Fruit fly (Drosophila melanogaster) whole organism, wandering third instar larva: ENCODE measurements around the gene Apoltp.

ENCODE experiments used
- Abd-B ChIP-seq: fragments of >200 bp; optimal IDR thresholded peaks from 2 replicates; lab custom pipeline; 2017; ENCODE audit warnings: missing biosample characterization, missing genetic modification characterization
- Hr78 ChIP-seq: fragments of >200 bp; optimal IDR thresholded peaks from 2 replicates; lab custom pipeline; 2017; ENCODE audit warnings: missing biosample characterization, missing genetic modification characterization
- Jra ChIP-seq: sonication (Bioruptor generic); optimal IDR thresholded peaks from 2 replicates; lab custom pipeline; 2016; ENCODE audit warnings: missing biosample characterization, missing genetic modification characterization
- Myc ChIP-seq: fragments of >200 bp; optimal IDR thresholded peaks from 2 replicates; lab custom pipeline; 2017
- psq ChIP-seq: fragments of 200-800 bp; sonication (Bioruptor generic); optimal IDR thresholded peaks from 3 replicates; lab custom pipeline; 2017; ENCODE audit warnings: missing biosample characterization, mild to moderate bottlenecking, missing genetic modification characterization, moderate library complexity

DNA sequence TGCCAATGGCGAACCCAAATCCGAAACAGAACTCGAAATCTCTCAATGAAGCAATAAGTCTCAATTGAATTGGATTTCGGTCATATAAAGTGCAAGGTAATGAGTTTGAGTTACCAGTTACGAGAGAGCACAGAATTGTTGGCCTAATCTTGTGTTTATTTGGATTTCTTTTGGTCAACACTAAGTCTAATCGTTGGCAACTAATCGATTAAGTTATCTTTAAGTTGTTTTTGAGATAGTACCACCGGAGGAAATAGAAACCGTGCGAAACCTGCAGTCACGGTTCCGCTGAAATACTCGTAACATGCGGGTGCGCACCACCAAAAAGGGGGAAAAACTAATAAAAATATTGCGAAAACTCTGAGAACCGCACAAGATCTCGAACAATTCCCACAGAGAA lies 44.8 kb upstream of the Apoltp start, which contains the start of gene CG3841:
- TF ChIP-seq Myc (lab: Kevin White, UChicago) (no peak), Jra (GFP tag; lab: Kevin White, UChicago) (no peak), psq (GFP tag; lab: Kevin White, UChicago) (no peak), Abd-B (no peak), Hr78 (GFP tag; lab: Kevin White, UChicago) (no peak)
